Fruit fly (Drosophila melanogaster) whole organism, pupa: ENCODE data around the gene CG43064.

ENCODE experiments used
- CG10348 ChIP-seq: fragments of 200-800 bp; sonication (Bioruptor generic); IDR thresholded peaks from 2 replicates; pipeline ENCODE4 v1.3.6; 2022; ENCODE audit warnings: missing biosample characterization, missing genetic modification characterization
- CG12605 ChIP-seq: fragments of 200-800 bp; sonication (Bioruptor generic); IDR thresholded peaks from 2 replicates; pipeline ENCODE4 v1.3.6; 2022; ENCODE audit warnings: missing biosample characterization, missing genetic modification characterization
- CG13204 ChIP-seq: fragments of 200-800 bp; sonication (Bioruptor generic); optimal IDR thresholded peaks from 2 replicates; lab custom pipeline; 2018; ENCODE audit warnings: missing biosample characterization, mild to moderate bottlenecking, missing genetic modification characterization, moderate library complexity
- CG14655 ChIP-seq: fragments of 200-800 bp; sonication (Bioruptor generic); optimal IDR thresholded peaks from 3 replicates; lab custom pipeline; 2017; ENCODE audit warnings: mild to moderate bottlenecking, missing biosample characterization, missing genetic modification reagents, missing genetic modification characterization
- CG15710 ChIP-seq: fragments of 200-800 bp; sonication (Bioruptor generic); optimal IDR thresholded peaks from 2 replicates; lab custom pipeline; 2018; ENCODE audit warnings: missing biosample characterization, mild to moderate bottlenecking, missing genetic modification characterization, moderate library complexity
- CG17806 ChIP-seq: fragments of 200-800 bp; sonication (Bioruptor generic); optimal IDR thresholded peaks from 2 replicates; lab custom pipeline; 2018; ENCODE audit warnings: missing biosample characterization, mild to moderate bottlenecking, missing genetic modification characterization, moderate library complexity
- CG32121 ChIP-seq: fragments of 200-800 bp; sonication (Bioruptor generic); IDR thresholded peaks from 2 replicates; pipeline ENCODE4 v1.3.6; 2022; ENCODE audit warnings: missing biosample characterization, missing genetic modification characterization
- CG34367 ChIP-seq: fragments of 200-800 bp; sonication (Bioruptor generic); optimal IDR thresholded peaks from 2 replicates; lab custom pipeline; 2018; ENCODE audit warnings: missing biosample characterization, mild to moderate bottlenecking, missing genetic modification characterization
- CG4496 ChIP-seq: fragments of 200-800 bp; sonication (Bioruptor generic); IDR thresholded peaks from 3 replicates; pipeline ENCODE4 v1.3.6; 2022; ENCODE audit warnings: missing biosample characterization, missing genetic modification characterization
- CG8159 ChIP-seq: fragments of 200-800 bp; sonication (Bioruptor generic); optimal IDR thresholded peaks from 3 replicates; lab custom pipeline; 2018; ENCODE audit warnings: missing biosample characterization, mild to moderate bottlenecking, missing genetic modification characterization, moderate library complexity
- CG8301 ChIP-seq: fragments of 200-800 bp; sonication (Bioruptor generic); optimal IDR thresholded peaks from 2 replicates; lab custom pipeline; 2018; ENCODE audit warnings: missing biosample characterization, mild to moderate bottlenecking, missing genetic modification characterization
- CG9948 ChIP-seq: fragments of 200-800 bp; sonication (Bioruptor generic); optimal IDR thresholded peaks from 2 replicates; lab custom pipeline; 2018; ENCODE audit warnings: missing biosample characterization, mild to moderate bottlenecking, missing genetic modification characterization, moderate library complexity
- D1 ChIP-seq: fragments of 200-800 bp; sonication (Bioruptor generic); optimal IDR thresholded peaks from 2 replicates; lab custom pipeline; 2018; ENCODE audit warnings: missing biosample characterization, mild to moderate bottlenecking, missing genetic modification characterization, moderate library complexity
- EcR ChIP-seq: fragments of 200-800 bp; sonication (Bioruptor generic); optimal IDR thresholded peaks from 3 replicates; lab custom pipeline; 2019; ENCODE audit warnings: missing biosample characterization, missing genetic modification characterization, mild to moderate bottlenecking, moderate library complexity, missing genetic modification reagents
- Ets98B ChIP-seq: fragments of 200-800 bp; sonication (Bioruptor generic); IDR thresholded peaks from 2 replicates; pipeline ENCODE4 v1.3.6; 2022; ENCODE audit warnings: missing biosample characterization, missing genetic modification characterization
- Pif1A ChIP-seq: fragments of 200-800 bp; sonication (Bioruptor generic); optimal IDR thresholded peaks from 3 replicates; lab custom pipeline; 2016; ENCODE audit warnings: missing biosample characterization, missing genetic modification characterization
- Pif1B ChIP-seq: fragments of 200-800 bp; sonication (Bioruptor generic); optimal IDR thresholded peaks from 3 replicates; lab custom pipeline; 2016; ENCODE audit warnings: missing biosample characterization, missing genetic modification characterization
- Snoo ChIP-seq: fragments of 200-800 bp; sonication (Bioruptor generic); optimal IDR thresholded peaks from 3 replicates; lab custom pipeline; 2017; ENCODE audit warnings: missing biosample characterization, mild to moderate bottlenecking, missing genetic modification characterization, inconsistent platforms
- fd96Ca ChIP-seq: fragments of 200-800 bp; sonication (Bioruptor generic); IDR thresholded peaks from 3 replicates; pipeline ENCODE4 v1.3.6; 2022; ENCODE audit warnings: missing biosample characterization, missing genetic modification characterization
- gl ChIP-seq: fragments of 200-800 bp; sonication (Bioruptor generic); optimal IDR thresholded peaks from 2 replicates; lab custom pipeline; 2018; ENCODE audit warnings: missing biosample characterization, mild to moderate bottlenecking, missing genetic modification characterization
- rn ChIP-seq: fragments of 200-800 bp; sonication (Bioruptor generic); IDR thresholded peaks from 2 replicates; pipeline ENCODE4 v1.3.6; 2022; ENCODE audit warnings: missing biosample characterization, missing genetic modification characterization

The CG43064 gene

dm6 chr3L:11836575-11837077 is at the start of gene CG43064:
CG43064 (minus strand) TSS chr3L:11836721.
- TF ChIP-seq CG4496 (GFP tag; lab: Robert Waterston, UW) = no peak
- TF ChIP-seq CG12605 = no peak
- no peak for TF ChIP-seq Snoo (tag; lab: Kevin White, UChicago)
- TF ChIP-seq CG10348 (GFP tag; lab: Robert Waterston, UW) = no peak
- TF ChIP-seq CG32121 (GFP tag; lab: Robert Waterston, UW) = no peak
- TF ChIP-seq Pif1A (GFP tag; lab: Kevin White, UChicago) = no peak
- no peak for TF ChIP-seq fd96Ca
- TF ChIP-seq Pif1B (GFP tag; lab: Kevin White, UChicago) = no peak
- TF ChIP-seq CG34367 (tag; lab: Kevin White, UChicago) = no peak
- TF ChIP-seq CG8301 (tag; lab: Kevin White, UChicago) = no peak
- TF ChIP-seq CG9948 (tag; lab: Kevin White, UChicago) = no peak
- no peak for TF ChIP-seq gl (tag; lab: Kevin White, UChicago)
- no peak for TF ChIP-seq CG15710 (tag; lab: Kevin White, UChicago)

DNA sequence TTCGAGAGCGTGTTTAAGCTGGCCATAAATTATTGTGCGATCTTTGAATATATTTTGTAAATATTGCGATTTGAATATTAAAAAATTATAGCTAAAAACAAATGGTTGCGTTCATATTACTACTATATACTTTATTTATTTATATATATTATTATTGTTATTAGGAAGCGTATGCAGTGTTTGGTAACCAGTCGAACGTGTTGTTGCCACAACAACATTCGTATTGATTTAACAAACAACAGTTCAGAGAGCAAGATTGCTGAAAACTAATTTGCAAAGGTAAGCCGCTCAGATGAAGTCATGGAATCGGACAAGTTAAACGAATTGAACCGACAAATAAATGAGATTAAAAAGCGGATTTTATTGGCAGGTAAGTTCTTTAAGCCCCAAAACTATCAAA is 44.6 kb upstream of the CG43064 start, which contains the start of gene CCDC151:
Gene CCDC151 (plus strand): TSS at position 301 of the 400 bp plus-strand sequence.
- no peak for TF ChIP-seq CG8301 (tag; lab: Kevin White, UChicago)
- no peak for TF ChIP-seq CG34367 (tag; lab: Kevin White, UChicago)
- TF ChIP-seq Pif1A (GFP tag; lab: Kevin White, UChicago) = no peak
- no peak for TF ChIP-seq D1
- TF ChIP-seq CG13204 = no peak
- TF ChIP-seq CG14655 (GFP tag; lab: Kevin White, UChicago) = no peak
- no peak for TF ChIP-seq Ets98B
- TF ChIP-seq CG32121 (GFP tag; lab: Robert Waterston, UW) = no peak
- TF ChIP-seq CG10348 (GFP tag; lab: Robert Waterston, UW) = no peak
- no peak for TF ChIP-seq CG17806 (tag; lab: Kevin White, UChicago)
- TF ChIP-seq CG4496 (GFP tag; lab: Robert Waterston, UW) = no peak
- no peak for TF ChIP-seq fd96Ca
- TF ChIP-seq Snoo (tag; lab: Kevin White, UChicago) = no peak
- TF ChIP-seq Pif1B (GFP tag; lab: Kevin White, UChicago) = no peak
- no peak for TF ChIP-seq CG12605
- no peak for TF ChIP-seq gl (tag; lab: Kevin White, UChicago)
- no peak for TF ChIP-seq rn
- TF ChIP-seq CG9948 (tag; lab: Kevin White, UChicago) = no peak
- no peak for TF ChIP-seq CG8159 (tag; lab: Kevin White, UChicago)

- TF ChIP-seq CG8301 (tag; lab: Kevin White, UChicago) (no peak), CG9948 (tag; lab: Kevin White, UChicago) (no peak), rn (no peak), Pif1B (GFP tag; lab: Kevin White, UChicago) (no peak)
Measured at dm6 chr3L:11878815-11879214, 42.3 kb upstream of the CG43064 start, which contains the start of gene Sprn. Sprn (plus strand) TSS chr3L:11879115.

dm6 chr3L:11876036-11876435 is 39.5 kb upstream of the CG43064 start:
- TF ChIP-seq Snoo (tag; lab: Kevin White, UChicago) (no peak), CG13204 (no peak), CG12605 (no peak), rn (no peak), Pif1A (GFP tag; lab: Kevin White, UChicago) (no peak), Ets98B (no peak), gl (tag; lab: Kevin White, UChicago) (no peak), EcR (GFP tag; lab: Kevin White, UChicago) (no peak), CG9948 (tag; lab: Kevin White, UChicago) (no peak), CG15710 (tag; lab: Kevin White, UChicago) (no peak)

DNA sequence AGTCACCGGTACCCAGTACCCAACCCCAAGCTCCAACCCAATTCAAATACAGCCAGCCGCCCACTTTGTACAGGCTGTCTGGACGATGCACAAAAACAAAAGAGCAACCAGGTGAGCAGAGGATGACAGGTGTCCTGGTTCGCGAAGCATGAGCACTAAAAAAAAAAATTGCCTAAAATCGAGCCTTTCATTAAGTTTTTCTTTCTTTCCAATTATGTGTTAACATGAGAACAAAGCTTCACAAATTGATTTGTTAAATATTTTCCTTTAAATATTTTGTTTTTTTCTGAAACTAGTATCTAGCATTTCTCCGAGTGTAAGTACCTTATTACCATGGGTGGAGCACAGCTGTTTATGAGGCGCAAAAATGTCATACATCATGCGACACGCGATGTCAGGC is 38.2 kb upstream of the CG43064 start:
- TF ChIP-seq CG15710 (tag; lab: Kevin White, UChicago) (peak; percentile 42), CG4496 (GFP tag; lab: Robert Waterston, UW) (0 out of 3 replicates have a peak, but pooled peaks have one; percentile 20), CG8159 (tag; lab: Kevin White, UChicago) (peak; percentile 49), Pif1A (GFP tag; lab: Kevin White, UChicago) (peak; percentile 16), CG14655 (GFP tag; lab: Kevin White, UChicago) (peak; percentile 27), CG9948 (tag; lab: Kevin White, UChicago) (peak; percentile 15), CG10348 (GFP tag; lab: Robert Waterston, UW) (no peak), Ets98B (no peak)
- TF ChIP-seq, all 21 proteins: peak for 6

dm6 chr3L:11871205-11871604 is 34.7 kb upstream of the CG43064 start, which contains the start of gene CG5906:
CG5906 (minus strand) TSS chr3L:11871305.
- TF ChIP-seq CG32121 (GFP tag; lab: Robert Waterston, UW) (no peak), CG14655 (GFP tag; lab: Kevin White, UChicago) (no peak), D1 (no peak), EcR (GFP tag; lab: Kevin White, UChicago) (no peak), CG17806 (tag; lab: Kevin White, UChicago) (no peak), CG15710 (tag; lab: Kevin White, UChicago) (no peak), Pif1B (GFP tag; lab: Kevin White, UChicago) (no peak), CG4496 (GFP tag; lab: Robert Waterston, UW) (no peak), Pif1A (GFP tag; lab: Kevin White, UChicago) (no peak), CG8301 (tag; lab: Kevin White, UChicago) (no peak), gl (tag; lab: Kevin White, UChicago) (no peak), Ets98B (no peak), fd96Ca (no peak), CG8159 (tag; lab: Kevin White, UChicago) (no peak), CG34367 (tag; lab: Kevin White, UChicago) (no peak), CG10348 (GFP tag; lab: Robert Waterston, UW) (no peak), CG12605 (no peak)
